Worm (Caenorhabditis elegans) whole organism, L1 larva: ENCODE results near the gene cest-5.1.

Source experiments
- F16B12.6 ChIP-seq: fragments of 150-350 bp; optimal IDR thresholded peaks from 2 replicates; lab custom pipeline; 2014; ENCODE audit warnings: missing biosample characterization, missing genetic modification characterization
- dpl-1 ChIP-seq, 3 experiments: fragments of 150-350 bp in 2 of 3; sonication (generic microtip) in 1 of 3; optimal IDR thresholded peaks; 2 replicates each; lab custom pipeline; 2014 to 2017; ENCODE audit warnings: missing biosample characterization in 3 of 3, missing genetic modification characterization in 3 of 3, missing genetic modification reagents in 3 of 3
- fkh-4 ChIP-seq: sonication (generic microtip); optimal IDR thresholded peaks from 2 replicates; lab custom pipeline; 2016; ENCODE audit warnings: missing compliant biosample characterization, missing genetic modification characterization, borderline replicate concordance
- lin-13 ChIP-seq: fragments of 150-350 bp; optimal IDR thresholded peaks from 2 replicates; lab custom pipeline; 2014; ENCODE audit warnings: missing biosample characterization, missing genetic modification reagents, missing genetic modification characterization
- nhr-77 ChIP-seq: fragments of 150-350 bp; optimal IDR thresholded peaks from 2 replicates; lab custom pipeline; 2014; ENCODE audit warnings: missing biosample characterization, missing genetic modification characterization
- pqm-1 ChIP-seq: sonication (generic microtip); optimal IDR thresholded peaks from 3 replicates; lab custom pipeline; 2017; ENCODE audit warnings: missing biosample characterization, missing genetic modification characterization
- skn-1 ChIP-seq: fragments of 150-350 bp; optimal IDR thresholded peaks from 2 replicates; lab custom pipeline; 2014; ENCODE audit warnings: missing biosample characterization, missing genetic modification characterization
- unc-130 ChIP-seq: fragments of 150-350 bp; optimal IDR thresholded peaks from 2 replicates; lab custom pipeline; 2017; ENCODE audit warnings: missing biosample characterization, missing genetic modification characterization, inconsistent platforms

DNA sequence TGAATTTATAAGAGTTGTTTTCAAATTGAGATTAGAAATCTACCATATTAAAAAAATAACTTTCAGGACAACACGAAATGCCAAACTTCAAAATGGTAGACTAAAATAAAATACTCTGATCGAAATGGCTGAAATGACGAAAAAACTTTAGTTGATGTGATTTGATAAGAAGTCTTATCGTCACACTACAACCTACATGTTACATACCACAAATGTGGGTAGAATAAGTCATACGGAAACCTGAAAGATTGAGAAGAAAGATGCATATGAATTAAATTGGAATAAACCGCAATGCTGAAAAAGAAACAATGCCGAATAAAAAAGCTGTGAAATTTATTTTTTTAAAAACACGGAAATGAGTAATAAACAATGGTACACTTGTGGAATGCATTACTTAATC, 24.5 kb downstream of the cest-5.1 start:
- no peak for TF ChIP-seq fkh-4 (tag; lab: Kevin White, UChicago)
- no peak for TF ChIP-seq lin-13
- TF ChIP-seq pqm-1, result no peak
- no peak for TF ChIP-seq skn-1 (tag; lab: Kevin White, UChicago)
- TF ChIP-seq unc-130 (tag; lab: Kevin White, UChicago), result no peak
- no peak for TF ChIP-seq nhr-77 (tag; lab: Kevin White, UChicago)
- TF ChIP-seq dpl-1 (GFP tag; optimal IDR thresholded peaks at IDR 0.05; lab: Kevin White, UChicago), result no peak
- no peak for TF ChIP-seq F16B12.6 (tag; lab: Kevin White, UChicago)
